Worm (Caenorhabditis elegans) whole organism, L2 larva: ENCODE data around the gene irld-64.

ENCODE experiments used
- ZK546.5 ChIP-seq: sonication (generic microtip); optimal IDR thresholded peaks from 2 replicates; lab custom pipeline; 2017; ENCODE audit warnings: missing biosample characterization, missing genetic modification characterization
- aly-2 ChIP-seq: fragments of 150-350 bp; optimal IDR thresholded peaks from 2 replicates; lab custom pipeline; 2014; ENCODE audit warnings: missing biosample characterization, missing genetic modification characterization
- ama-1 ChIP-seq: fragments of 150-350 bp; optimal IDR thresholded peaks from 2 replicates; lab custom pipeline; 2018; ENCODE audit warnings: inconsistent platforms
- egl-27 ChIP-seq: sonication (generic microtip); optimal IDR thresholded peaks from 3 replicates; lab custom pipeline; 2017; ENCODE audit warnings: missing biosample characterization, missing genetic modification reagents, missing genetic modification characterization
- nhr-10 ChIP-seq: sonication (generic microtip); optimal IDR thresholded peaks from 2 replicates; lab custom pipeline; 2017; ENCODE audit warnings: missing biosample characterization, missing genetic modification characterization
- nhr-12 ChIP-seq: fragments of 150-350 bp; optimal IDR thresholded peaks from 2 replicates; lab custom pipeline; 2014; ENCODE audit warnings: missing biosample characterization, missing genetic modification characterization
- nhr-237 ChIP-seq: fragments of 150-350 bp; optimal IDR thresholded peaks from 2 replicates; lab custom pipeline; 2014; ENCODE audit warnings: missing biosample characterization, missing genetic modification characterization
- nhr-25 ChIP-seq: fragments of 150-350 bp; sonication (generic microtip); optimal IDR thresholded peaks from 3 replicates; lab custom pipeline; 2014; ENCODE audit warnings: missing biosample characterization, missing genetic modification characterization
- skn-1 ChIP-seq: sonication (generic microtip); optimal IDR thresholded peaks from 2 replicates; lab custom pipeline; 2017; ENCODE audit warnings: missing biosample characterization, missing genetic modification characterization
- snpc-4 ChIP-seq: fragments of 150-350 bp; optimal IDR thresholded peaks from 2 replicates; lab custom pipeline; 2014; ENCODE audit warnings: missing biosample characterization, missing genetic modification characterization

DNA sequence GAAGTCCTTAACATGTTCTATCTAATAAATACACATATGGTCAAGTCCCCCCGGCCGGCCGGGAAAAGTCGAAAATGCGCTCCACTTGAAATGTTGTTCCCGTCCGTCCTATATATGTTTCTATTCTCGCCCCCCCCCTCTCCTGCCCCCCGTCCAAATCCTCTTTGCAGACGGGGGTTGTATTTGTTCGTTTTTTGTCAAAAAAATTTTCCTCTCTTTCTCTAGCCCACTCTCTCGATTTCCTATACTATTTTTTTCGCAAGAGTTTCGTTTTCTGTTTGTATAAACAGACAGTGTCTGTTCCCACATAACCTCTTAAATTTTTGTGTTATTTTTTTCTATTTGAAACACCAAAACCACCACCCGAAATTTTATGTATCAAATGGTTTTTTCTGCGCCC is 36.7 kb upstream of the irld-64 start:
- no peak for TF ChIP-seq nhr-237 (tag; lab: Kevin White, UChicago)
- no peak for TF ChIP-seq skn-1 (tag; lab: Kevin White, UChicago)
- no peak for TF ChIP-seq nhr-10
- TF ChIP-seq egl-27: no peak
- no peak for TF ChIP-seq aly-2 (tag; lab: Kevin White, UChicago)
- TF ChIP-seq snpc-4 (tag; lab: Kevin White, UChicago): no peak
- TF ChIP-seq nhr-12 (tag; lab: Kevin White, UChicago): no peak
- no peak for TF ChIP-seq ZK546.5 (tag; lab: Kevin White, UChicago)
- no peak for TF ChIP-seq ama-1 (lab: Kevin White, UChicago)
- no peak for TF ChIP-seq nhr-25 (tag; lab: Kevin White, UChicago)
